Worm (Caenorhabditis elegans): Measurements from ENCODE around the gene sna-2.

DNA sequence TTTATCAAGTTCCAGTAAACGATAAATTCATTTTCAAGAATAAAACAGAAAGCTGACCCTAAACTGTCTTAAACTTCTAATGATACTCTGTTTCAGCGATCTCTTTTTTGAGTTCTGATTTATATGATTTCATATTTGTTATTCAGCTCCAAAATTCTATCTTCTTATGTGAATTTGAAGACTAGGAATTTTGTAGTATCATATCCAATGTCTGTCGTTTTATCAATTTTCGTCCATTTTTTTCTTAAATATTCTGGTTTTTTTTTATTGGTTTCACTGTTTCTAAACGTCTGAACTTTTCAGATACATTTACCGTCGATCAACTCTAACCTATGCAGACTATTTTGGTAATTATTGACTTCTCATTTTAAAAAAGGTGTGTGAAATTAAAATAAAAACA, 52.5 kb downstream of the sna-2 start, which contains the start of the genes nhr-138 and C28D4.18:
- TF ChIP-seq him-1 (tag; optimal IDR thresholded peaks at IDR 0.05) (no peak), W03F9.2 (tag; optimal IDR thresholded peaks at IDR 0.05) (no peak), dao-5 (tag; optimal IDR thresholded peaks at IDR 0.05) (no peak)
